In the genomic region with DNA sequence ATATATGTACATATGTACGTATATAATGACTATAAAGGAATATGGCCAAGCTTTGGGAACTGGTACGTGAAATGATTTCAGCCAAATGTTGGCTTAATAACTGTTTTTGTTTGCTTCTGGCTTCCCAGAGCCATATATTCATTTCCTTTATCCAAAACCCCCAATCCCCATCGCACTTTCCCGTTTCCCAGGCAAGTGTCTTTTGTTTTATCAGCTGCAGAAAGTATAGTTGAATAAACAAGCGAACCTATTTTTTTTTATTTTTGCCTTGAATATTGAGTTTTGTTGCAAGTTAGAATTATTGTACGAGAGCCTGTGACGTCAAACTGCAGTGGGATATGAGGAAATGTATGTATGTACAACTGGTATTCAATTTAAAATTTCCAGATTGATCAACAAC, we compare ENCODE assay signal across 5 fruit fly cellular contexts.
A peak's percentile ranks its signal among the peaks of the same experiment; 100 is the strongest.
TF ChIP-seq lines count a peak whose summit lies in the region.

No protein-coding gene starts in this region.

- TF ChIP-seq CTCF in whole organism, embryonic (GFP tag; optimal IDR thresholded peaks at IDR 0.05; lab: Kevin White, UChicago): no peak

TF ChIP-seq in whole organism, 6 proteins besides CTCF, POLR2A, EP300 and RAD21:
- TF ChIP-seq psq (optimal IDR thresholded peaks at IDR 0.05; lab: Kevin White, UChicago): no peak
- peak; percentile 23 for TF ChIP-seq pan (optimal IDR thresholded peaks at IDR 0.05; lab: Kevin White, UChicago)
- no peak for TF ChIP-seq Dll (optimal IDR thresholded peaks at IDR 0.05; lab: Kevin White, UChicago)

TF ChIP-seq in whole organism, adult, 20 proteins besides CTCF, POLR2A, EP300 and RAD21:
- TF ChIP-seq bab1 (GFP tag; optimal IDR thresholded peaks at IDR 0.05; lab: Kevin White, UChicago): no peak
- no peak for TF ChIP-seq CG5204 (GFP tag; optimal IDR thresholded peaks at IDR 0.05; lab: Kevin White, UChicago)
- peak; percentile 3 for TF ChIP-seq Mnt (GFP tag; optimal IDR thresholded peaks at IDR 0.05; lab: Kevin White, UChicago)
- TF ChIP-seq pad (GFP tag; optimal IDR thresholded peaks at IDR 0.05; lab: Kevin White, UChicago): peak; percentile 16
- TF ChIP-seq CG11617 (GFP tag; optimal IDR thresholded peaks at IDR 0.05; lab: Kevin White, UChicago): peak; percentile 21
- TF ChIP-seq Hr96 (GFP tag; optimal IDR thresholded peaks at IDR 0.05; lab: Kevin White, UChicago): no peak
- peak; percentile 39 for TF ChIP-seq CG7101 (tag; optimal IDR thresholded peaks at IDR 0.05; lab: Kevin White, UChicago)
- TF ChIP-seq tj (GFP tag; optimal IDR thresholded peaks at IDR 0.05; lab: Kevin White, UChicago): no peak
- TF ChIP-seq kay (GFP tag; lab: Kevin White, UChicago; ENCODE audit: borderline replicate concordance): peak; percentile 1
- peak; percentile 11 for TF ChIP-seq CG14711 (tag; optimal IDR thresholded peaks at IDR 0.05; lab: Kevin White, UChicago)
- peak; percentile 24 for TF ChIP-seq CG33017 (tag; optimal IDR thresholded peaks at IDR 0.05; lab: Kevin White, UChicago)
- TF ChIP-seq Clk (GFP tag; optimal IDR thresholded peaks at IDR 0.05; lab: Kevin White, UChicago): no peak
- peak; percentile 60 for TF ChIP-seq CG12768 (GFP tag; optimal IDR thresholded peaks at IDR 0.05; lab: Kevin White, UChicago)
- TF ChIP-seq CG7045 (GFP tag; optimal IDR thresholded peaks at IDR 0.05; lab: Kevin White, UChicago): peak; percentile 43
- TF ChIP-seq cic (GFP tag; optimal IDR thresholded peaks at IDR 0.05; lab: Kevin White, UChicago): peak; percentile 81
- TF ChIP-seq cnc (optimal IDR thresholded peaks at IDR 0.05; lab: Kevin White, UChicago): no peak
- TF ChIP-seq toe (GFP tag; optimal IDR thresholded peaks at IDR 0.05; lab: Kevin White, UChicago): no peak
- TF ChIP-seq ovo (GFP tag; optimal IDR thresholded peaks at IDR 0.05; lab: Kevin White, UChicago): peak; percentile 23
- peak; percentile 47 for TF ChIP-seq Crg-1 (GFP tag; optimal IDR thresholded peaks at IDR 0.05; lab: Kevin White, UChicago)
- TF ChIP-seq CG1620 (GFP tag; optimal IDR thresholded peaks at IDR 0.05; lab: Kevin White, UChicago): no peak

TF ChIP-seq in whole organism, embryonic, 481 proteins besides CTCF, POLR2A, EP300 and RAD21:
- TF ChIP-seq BtbVII (GFP tag; optimal IDR thresholded peaks at IDR 0.05; lab: Kevin White, UChicago) (no peak), ATbp (GFP tag; optimal IDR thresholded peaks at IDR 0.05; lab: Kevin White, UChicago) (peak; percentile 38), CHES-1-like (GFP tag; optimal IDR thresholded peaks at IDR 0.05; lab: Kevin White, UChicago) (no peak), HHEX (GFP tag; optimal IDR thresholded peaks at IDR 0.05; lab: Kevin White, UChicago) (peak; percentile 30), CG12391 (tag; optimal IDR thresholded peaks at IDR 0.05; lab: Kevin White, UChicago) (no peak), caup (GFP tag; optimal IDR thresholded peaks at IDR 0.05; lab: Kevin White, UChicago; ENCODE audit: severe bottlenecking) (peak; percentile 34), CG18599 (GFP tag; optimal IDR thresholded peaks at IDR 0.05; lab: Kevin White, UChicago) (peak; percentile 27), lab (GFP tag; optimal IDR thresholded peaks at IDR 0.05; lab: Kevin White, UChicago) (peak; percentile 43), CG15601 (tag; optimal IDR thresholded peaks at IDR 0.05; lab: Kevin White, UChicago) (peak; percentile 2)

TF ChIP-seq in whole organism, prepupa, 60 proteins besides CTCF, POLR2A, EP300 and RAD21:
- peak; percentile 7 for TF ChIP-seq Eip78C (GFP tag; lab: Kevin White, UChicago)
- no peak for TF ChIP-seq Blimp-1 (GFP tag; optimal IDR thresholded peaks at IDR 0.05; lab: Kevin White, UChicago)
- no peak for TF ChIP-seq Ets96B (tag; optimal IDR thresholded peaks at IDR 0.05; lab: Kevin White, UChicago)
- TF ChIP-seq fkh (GFP tag; optimal IDR thresholded peaks at IDR 0.05; lab: Kevin White, UChicago): peak; percentile 43

TF ChIP-seq in whole organism, wandering third instar larva, 38 proteins besides CTCF, POLR2A, EP300 and RAD21:
- TF ChIP-seq foxo (GFP tag; optimal IDR thresholded peaks at IDR 0.05; lab: Kevin White, UChicago) (peak in 1 of 2 experiments; percentile 28), CrebA (GFP tag; optimal IDR thresholded peaks at IDR 0.05; lab: Kevin White, UChicago; ENCODE audit: borderline replicate concordance) (no peak), psq (GFP tag; optimal IDR thresholded peaks at IDR 0.05; lab: Kevin White, UChicago) (no peak), Jra (GFP tag; optimal IDR thresholded peaks at IDR 0.05; lab: Kevin White, UChicago) (no peak), Hr83 (GFP tag; optimal IDR thresholded peaks at IDR 0.05; lab: Kevin White, UChicago; ENCODE audit: poor library complexity, severe bottlenecking) (peak; percentile 76), dmrt93B (GFP tag; optimal IDR thresholded peaks at IDR 0.05; lab: Kevin White, UChicago) (no peak), usp (GFP tag; optimal IDR thresholded peaks at IDR 0.05; lab: Kevin White, UChicago) (no peak), dsf (GFP tag; optimal IDR thresholded peaks at IDR 0.05; lab: Kevin White, UChicago; ENCODE audit: borderline replicate concordance) (no peak), dl (GFP tag; optimal IDR thresholded peaks at IDR 0.05; lab: Kevin White, UChicago; ENCODE audit: insufficient read depth in 1 of 2, partially characterized antibody in 2 of 2) (no peak), Hnf4 (GFP tag; optimal IDR thresholded peaks at IDR 0.05; lab: Kevin White, UChicago) (no peak), sage (GFP tag; optimal IDR thresholded peaks at IDR 0.05; lab: Kevin White, UChicago) (no peak), h (GFP tag; optimal IDR thresholded peaks at IDR 0.05; lab: Kevin White, UChicago) (peak; percentile 21), Myc (optimal IDR thresholded peaks at IDR 0.05; lab: Kevin White, UChicago) (no peak), tai (GFP tag; optimal IDR thresholded peaks at IDR 0.05; lab: Kevin White, UChicago) (no peak), jim (GFP tag; optimal IDR thresholded peaks at IDR 0.05; lab: Kevin White, UChicago) (no peak), OdsH (GFP tag; optimal IDR thresholded peaks at IDR 0.05; lab: Kevin White, UChicago) (peak; percentile 43), woc (GFP tag; optimal IDR thresholded peaks at IDR 0.05; lab: Kevin White, UChicago) (no peak), Vsx2 (GFP tag; optimal IDR thresholded peaks at IDR 0.05; lab: Kevin White, UChicago; ENCODE audit: partially characterized antibody) (no peak), rgr (GFP tag; optimal IDR thresholded peaks at IDR 0.05; lab: Kevin White, UChicago) (peak; percentile 65), CG9705 (GFP tag; optimal IDR thresholded peaks at IDR 0.05; lab: Kevin White, UChicago) (no peak), brk (GFP tag; optimal IDR thresholded peaks at IDR 0.05; lab: Kevin White, UChicago) (peak; percentile 19), Rel (GFP tag; optimal IDR thresholded peaks at IDR 0.05; lab: Kevin White, UChicago) (no peak), Rel (tag; optimal IDR thresholded peaks at IDR 0.05; lab: Kevin White, UChicago) (no peak), Hr78 (GFP tag; optimal IDR thresholded peaks at IDR 0.05; lab: Kevin White, UChicago) (no peak), fru (GFP tag; optimal IDR thresholded peaks at IDR 0.05; lab: Kevin White, UChicago) (no peak), sv (GFP tag; optimal IDR thresholded peaks at IDR 0.05; lab: Kevin White, UChicago) (no peak), pan (optimal IDR thresholded peaks at IDR 0.05; lab: Kevin White, UChicago) (no peak), N (GFP tag; optimal IDR thresholded peaks at IDR 0.05; lab: Kevin White, UChicago) (no peak), GATAd (GFP tag; optimal IDR thresholded peaks at IDR 0.05; lab: Kevin White, UChicago) (no peak), Abd-B (GFP tag; optimal IDR thresholded peaks at IDR 0.05; lab: Kevin White, UChicago) (no peak), CG32264 (GFP tag; optimal IDR thresholded peaks at IDR 0.05; lab: Kevin White, UChicago) (no peak)
TF ChIP-seq in whole organism, wandering third instar larva: peak in this region for 6.
